Fruit fly (Drosophila melanogaster) whole organism, embryonic: Measurements from ENCODE around the gene Lcp65Ag2.

Experiments used
- Awh ChIP-seq: fragments of 200-800 bp; sonication (Bioruptor generic); IDR thresholded peaks from 2 replicates; pipeline ENCODE4, ENCODE4 v1.3.6; 2022; ENCODE audit warnings: missing biosample characterization, missing genetic modification characterization
- B-H2 ChIP-seq: fragments of 200-800 bp; sonication (Bioruptor generic); optimal IDR thresholded peaks from 2 replicates; lab custom pipeline; 2018; ENCODE audit warnings: missing biosample characterization, mild to moderate bottlenecking, missing genetic modification characterization
- CG11723 ChIP-seq: fragments of 200-800 bp; sonication (Bioruptor generic); optimal IDR thresholded peaks from 2 replicates; lab custom pipeline; 2017; ENCODE audit warnings: missing biosample characterization, mild to moderate bottlenecking, missing genetic modification characterization
- CG13424 ChIP-seq: fragments of 200-800 bp; sonication (Bioruptor generic); optimal IDR thresholded peaks from 2 replicates; lab custom pipeline; 2019; ENCODE audit warnings: missing biosample characterization, mild to moderate bottlenecking, missing genetic modification characterization, moderate library complexity
- CG14441 ChIP-seq: fragments of 200-800 bp; sonication (Bioruptor generic); IDR thresholded peaks from 2 replicates; pipeline ENCODE4 v1.3.6; 2022; ENCODE audit warnings: missing biosample characterization, missing genetic modification characterization
- CG1602 ChIP-seq: fragments of 200-800 bp; sonication (Bioruptor generic); optimal IDR thresholded peaks from 3 replicates; lab custom pipeline; 2016; ENCODE audit warnings: missing biosample characterization, missing genetic modification characterization
- CG17328 ChIP-seq: fragments of 200-800 bp; sonication (Bioruptor generic); IDR thresholded peaks from 2 replicates; pipeline ENCODE4 v1.3.6; 2022; ENCODE audit warnings: missing biosample characterization, missing genetic modification characterization
- CG17829 ChIP-seq: fragments of 200-800 bp; optimal IDR thresholded peaks from 2 replicates; lab custom pipeline; 2019; ENCODE audit warnings: missing biosample characterization, mild to moderate bottlenecking, missing genetic modification characterization, moderate library complexity
- CG32772 ChIP-seq: fragments of 200-800 bp; sonication (Bioruptor generic); IDR thresholded peaks from 2 replicates; pipeline ENCODE4 v1.3.6; 2022; ENCODE audit warnings: missing biosample characterization, missing genetic modification characterization
- CG42726 ChIP-seq: fragments of 200-800 bp; sonication (Bioruptor generic); IDR thresholded peaks from 2 replicates; pipeline ENCODE4 v1.3.6; 2022; ENCODE audit warnings: missing biosample characterization, missing genetic modification characterization; ENCODE audit not compliant: partially characterized antibody
- CG43689 ChIP-seq: fragments of 200-800 bp; sonication (Bioruptor generic); IDR thresholded peaks from 2 replicates; pipeline ENCODE4 v1.3.6; 2022; ENCODE audit warnings: missing biosample characterization, missing genetic modification characterization
- CG6813 ChIP-seq: fragments of 200-800 bp; sonication (Bioruptor generic); optimal IDR thresholded peaks from 2 replicates; lab custom pipeline; 2017; ENCODE audit warnings: missing biosample characterization, missing genetic modification characterization, mild to moderate bottlenecking, moderate library complexity, missing genetic modification reagents
- CG7987 ChIP-seq: fragments of 200-800 bp; sonication (Bioruptor generic); optimal IDR thresholded peaks from 2 replicates; lab custom pipeline; 2018; ENCODE audit warnings: missing biosample characterization, mild to moderate bottlenecking, missing genetic modification characterization, moderate library complexity
- CG9215 ChIP-seq: fragments of 200-800 bp; sonication (Bioruptor generic); IDR thresholded peaks from 2 replicates; pipeline ENCODE4 v1.3.6; 2022; ENCODE audit warnings: missing biosample characterization, missing genetic modification characterization
- Deaf1 ChIP-seq: fragments of 200-800 bp; optimal IDR thresholded peaks from 3 replicates; lab custom pipeline; 2019; ENCODE audit warnings: missing biosample characterization, mild to moderate bottlenecking, missing genetic modification characterization, moderate library complexity
- Dfd ChIP-seq, 2 experiments: fragments of >200 bp; optimal IDR thresholded peaks; 2 replicates each; lab custom pipeline; 2017; ENCODE audit warnings: missing biosample characterization in 2 of 2, missing genetic modification characterization in 2 of 2
- Elba2 ChIP-seq: fragments of 200-800 bp; sonication (Bioruptor generic); optimal IDR thresholded peaks from 3 replicates; lab custom pipeline; 2016; ENCODE audit warnings: missing biosample characterization, missing genetic modification characterization
- HLH3B ChIP-seq: fragments of 200-800 bp; sonication (Bioruptor generic); IDR thresholded peaks from 2 replicates; pipeline ENCODE4 v1.3.6; 2022; ENCODE audit warnings: missing biosample characterization, missing genetic modification characterization
- Hmr ChIP-seq: fragments of 200-800 bp; sonication (Bioruptor generic); optimal IDR thresholded peaks from 3 replicates; lab custom pipeline; 2017; ENCODE audit warnings: mild to moderate bottlenecking, missing biosample characterization, missing genetic modification reagents, missing genetic modification characterization
- Hr3 ChIP-seq: fragments of 200-800 bp; sonication (Bioruptor generic); optimal IDR thresholded peaks from 3 replicates; lab custom pipeline; 2016; ENCODE audit warnings: missing biosample characterization, missing genetic modification characterization
- Hr51 ChIP-seq, 2 experiments: fragments of 200-800 bp; sonication (Bioruptor generic); optimal IDR thresholded peaks; 2 replicates in 1 of 2; 3 replicates in 1 of 2; lab custom pipeline; 2016 to 2018; ENCODE audit warnings: missing biosample characterization in 2 of 2, missing genetic modification characterization in 2 of 2, mild to moderate bottlenecking in 1 of 2, moderate library complexity in 1 of 2
- MBD-R2 ChIP-seq: fragments of 200-800 bp; sonication (Bioruptor generic); IDR thresholded peaks from 2 replicates; pipeline ENCODE4 v1.3.6; 2022; ENCODE audit warnings: missing biosample characterization, missing genetic modification characterization
- Max ChIP-seq: fragments of 200-800 bp; sonication (Bioruptor generic); optimal IDR thresholded peaks from 2 replicates; lab custom pipeline; 2016; ENCODE audit warnings: missing biosample characterization, mild to moderate bottlenecking, missing genetic modification characterization
- Mrtf ChIP-seq: fragments of 200-800 bp; sonication (Bioruptor generic); IDR thresholded peaks from 3 replicates; pipeline ENCODE4 v1.3.6; 2022; ENCODE audit warnings: missing biosample characterization, missing genetic modification characterization
- Myb ChIP-seq: fragments of 200-800 bp; sonication (Bioruptor generic); optimal IDR thresholded peaks from 2 replicates; lab custom pipeline; 2016; ENCODE audit warnings: missing biosample characterization, missing genetic modification characterization
- NC2α ChIP-seq: fragments of 200-800 bp; sonication (Bioruptor generic); optimal IDR thresholded peaks from 2 replicates; lab custom pipeline; 2016; ENCODE audit warnings: missing biosample characterization, missing genetic modification characterization
- Oli ChIP-seq: fragments of 200-800 bp; sonication (Bioruptor generic); optimal IDR thresholded peaks from 2 replicates; lab custom pipeline; 2018; ENCODE audit warnings: missing biosample characterization, mild to moderate bottlenecking, missing genetic modification characterization, moderate library complexity
- Sox100B ChIP-seq: fragments of 200-800 bp; sonication (Bioruptor generic); optimal IDR thresholded peaks from 3 replicates; lab custom pipeline; 2018; ENCODE audit warnings: missing biosample characterization, mild to moderate bottlenecking, missing genetic modification characterization
- Ssrp ChIP-seq: fragments of 200-800 bp; sonication (Bioruptor generic); optimal IDR thresholded peaks from 2 replicates; lab custom pipeline; 2018; ENCODE audit warnings: missing biosample characterization, mild to moderate bottlenecking, missing genetic modification characterization, moderate library complexity
- Vsx1 ChIP-seq: fragments of 200-800 bp; sonication (Bioruptor generic); optimal IDR thresholded peaks from 2 replicates; lab custom pipeline; 2017; ENCODE audit warnings: missing biosample characterization, mild to moderate bottlenecking, missing genetic modification characterization, missing genetic modification reagents
- caup ChIP-seq: fragments of 200-800 bp; sonication (Bioruptor generic); optimal IDR thresholded peaks from 3 replicates; lab custom pipeline; 2017; ENCODE audit warnings: missing biosample characterization, mild to moderate bottlenecking, missing genetic modification characterization, moderate library complexity; ENCODE audit not compliant: severe bottlenecking
- chif ChIP-seq, 2 experiments: fragments of 200-800 bp; sonication (Bioruptor generic); optimal IDR thresholded peaks; 3 replicates each; lab custom pipeline; 2016; ENCODE audit warnings: missing biosample characterization in 2 of 2, missing genetic modification characterization in 2 of 2
- dmrt99B ChIP-seq: fragments of 200-800 bp; sonication (Bioruptor generic); optimal IDR thresholded peaks from 2 replicates; lab custom pipeline; 2018; ENCODE audit warnings: missing biosample characterization, mild to moderate bottlenecking, missing genetic modification characterization, moderate library complexity
- dpn ChIP-seq, 2 experiments: fragments of 200-800 bp; sonication (Bioruptor generic); optimal IDR thresholded peaks; 3 replicates each; lab custom pipeline; 2016; ENCODE audit warnings: missing biosample characterization in 2 of 2, missing genetic modification characterization in 2 of 2
- dysf ChIP-seq: fragments of 200-800 bp; sonication (Bioruptor generic); IDR thresholded peaks from 3 replicates; pipeline ENCODE4 v1.3.6; 2022; ENCODE audit warnings: missing biosample characterization, missing genetic modification characterization
- fd3F ChIP-seq: fragments of 200-800 bp; sonication (Bioruptor generic); optimal IDR thresholded peaks from 2 replicates; lab custom pipeline; 2018; ENCODE audit warnings: missing biosample characterization, mild to moderate bottlenecking, missing genetic modification characterization, moderate library complexity
- fd96Cb ChIP-seq: fragments of 200-800 bp; sonication (Bioruptor generic); optimal IDR thresholded peaks from 2 replicates; lab custom pipeline; 2018; ENCODE audit warnings: missing biosample characterization, mild to moderate bottlenecking, missing genetic modification characterization, moderate library complexity
- her ChIP-seq: fragments of 200-800 bp; sonication (Bioruptor generic); optimal IDR thresholded peaks from 2 replicates; lab custom pipeline; 2016; ENCODE audit warnings: missing biosample characterization, missing genetic modification characterization
- hkb ChIP-seq, 2 experiments: fragments of 200-800 bp in 1 of 2; fragments of >200 bp in 1 of 2; sonication (Bioruptor generic) in 1 of 2; IDR thresholded peaks in 1 of 2; optimal IDR thresholded peaks in 1 of 2; 2 replicates each; pipeline versions ENCODE4 v1.3.6 to Lab custom; 2017 to 2022; ENCODE audit warnings: missing biosample characterization in 1 of 2, missing genetic modification characterization in 1 of 2
- maf-S ChIP-seq: fragments of 200-800 bp; sonication (Bioruptor generic); optimal IDR thresholded peaks from 2 replicates; lab custom pipeline; 2016; ENCODE audit warnings: missing biosample characterization, missing genetic modification characterization
- psq ChIP-seq: fragments of 200-800 bp; sonication (Bioruptor generic); optimal IDR thresholded peaks from 2 replicates; lab custom pipeline; 2017; ENCODE audit warnings: missing biosample characterization, missing genetic modification characterization
- scrt ChIP-seq: fragments of 200-800 bp; sonication (Bioruptor generic); optimal IDR thresholded peaks from 2 replicates; lab custom pipeline; 2018; ENCODE audit warnings: missing biosample characterization, mild to moderate bottlenecking, missing genetic modification characterization, moderate library complexity
- sd ChIP-seq: fragments of 200-800 bp; sonication (Bioruptor generic); optimal IDR thresholded peaks from 3 replicates; lab custom pipeline; 2018; ENCODE audit warnings: missing biosample characterization, mild to moderate bottlenecking, missing genetic modification characterization, moderate library complexity
- sens ChIP-seq: fragments of 200-800 bp; sonication (Bioruptor generic); peaks from one replicate; lab custom pipeline; 2016; ENCODE audit warnings: missing biosample characterization, missing genetic modification characterization
- sisA ChIP-seq: fragments of 200-800 bp; sonication (Bioruptor generic); IDR thresholded peaks from 2 replicates; pipeline ENCODE4 v1.3.6; 2022; ENCODE audit warnings: missing biosample characterization, missing genetic modification characterization
- tin ChIP-seq: fragments of 200-800 bp; sonication (Bioruptor generic); optimal IDR thresholded peaks from 3 replicates; lab custom pipeline; 2016; ENCODE audit warnings: missing biosample characterization, missing genetic modification characterization
- tll ChIP-seq, 2 experiments: fragments of 200-800 bp in 1 of 2; fragments of >200 bp in 1 of 2; sonication (Bioruptor generic) in 1 of 2; optimal IDR thresholded peaks; 2 replicates each; lab custom pipeline; 2017 to 2019; ENCODE audit warnings: missing biosample characterization in 2 of 2, missing genetic modification characterization in 2 of 2, mild to moderate bottlenecking in 1 of 2, moderate library complexity in 1 of 2
- tup ChIP-seq: fragments of 200-800 bp; sonication (Bioruptor generic); optimal IDR thresholded peaks from 2 replicates; lab custom pipeline; 2016; ENCODE audit warnings: missing biosample characterization, mild to moderate bottlenecking, missing genetic modification characterization, moderate library complexity

Lcp65Ag2 gene

DNA sequence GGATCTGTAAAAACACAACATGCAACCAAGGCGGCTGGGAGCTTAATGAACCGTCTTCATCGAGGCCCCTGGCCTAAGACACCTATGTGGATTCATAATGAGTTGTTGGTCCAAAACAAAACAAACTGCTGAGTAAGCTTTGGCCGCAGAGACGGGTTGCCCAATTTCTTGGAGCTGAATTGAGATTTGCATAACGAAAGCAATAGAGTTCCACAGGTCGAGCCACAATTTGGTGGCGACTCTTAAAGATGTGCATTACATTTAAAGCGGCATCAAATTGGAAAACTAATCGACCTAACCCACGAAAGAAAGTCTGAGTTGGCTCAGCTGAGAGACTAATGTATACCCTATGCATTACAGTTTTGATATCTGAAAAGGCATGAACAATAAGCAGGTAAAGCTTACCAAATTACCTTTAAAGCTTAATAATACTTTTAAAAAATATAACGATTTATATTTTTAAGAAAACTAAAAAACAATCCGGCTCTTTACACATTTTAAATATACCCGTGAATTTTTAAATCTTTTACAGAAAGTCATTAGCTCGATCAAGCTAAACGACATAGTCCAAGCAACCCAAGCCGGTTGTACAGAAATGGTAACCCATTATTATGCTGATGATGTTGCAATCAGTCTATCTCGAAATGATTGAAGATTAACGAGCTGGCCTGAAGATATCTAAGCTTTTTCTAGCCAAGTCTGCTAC, 24.1 kb upstream of the Lcp65Ag2 start, which contains the start of gene CG13297 (continued):
- peak; percentile 26 for TF ChIP-seq scrt (GFP tag; lab: Kevin White, UChicago)
- no peak for TF ChIP-seq MBD-R2 (GFP tag; lab: Robert Waterston, UW)
- TF ChIP-seq CG17328 = no peak
- no peak for TF ChIP-seq CG43689
- TF ChIP-seq HLH3B (GFP tag; lab: Robert Waterston, UW) = peak; percentile 62
- TF ChIP-seq CG17829 (tag; lab: Kevin White, UChicago) = peak; percentile 61
- no peak for TF ChIP-seq CG42726 (GFP tag; lab: Robert Waterston, UW)
- TF ChIP-seq Awh (GFP tag; lab: Robert Waterston, UW) = 0 out of 2 replicates have a peak, but pooled peaks have one; percentile 40
- peak; percentile 13 for TF ChIP-seq CG1602 (GFP tag; lab: Kevin White, UChicago)
- TF ChIP-seq Sox100B (GFP tag; lab: Kevin White, UChicago) = peak; percentile 84
- TF ChIP-seq CG13424 (tag; lab: Kevin White, UChicago) = peak; percentile 76
- peak; percentile 71 for TF ChIP-seq fd96Cb (tag; lab: Kevin White, UChicago)
- no peak for TF ChIP-seq Myb
- TF ChIP-seq CG11723 = peak; percentile 25
- peak; percentile 12 for TF ChIP-seq fd3F (GFP tag; lab: Kevin White, UChicago)
- TF ChIP-seq CG32772 (GFP tag; lab: Robert Waterston, UW) = 0 out of 2 replicates have a peak, but pooled peaks have one; percentile 14
- no peak for TF ChIP-seq caup (GFP tag; lab: Kevin White, UChicago)
- peak; percentile 76 for TF ChIP-seq sens
- TF ChIP-seq CG7987 = no peak
- TF ChIP-seq Hmr (GFP tag; lab: Kevin White, UChicago) = peak; percentile 6
- no peak for TF ChIP-seq B-H2 (GFP tag; lab: Kevin White, UChicago)
- no peak for TF ChIP-seq tup
- TF ChIP-seq Vsx1 (GFP tag; lab: Kevin White, UChicago) = peak; percentile 46
- TF ChIP-seq Mrtf (GFP tag; lab: Robert Waterston, UW) = no peak
- peak; percentile 76 for TF ChIP-seq Oli (tag; lab: Kevin White, UChicago)
- peak; percentile 19 for TF ChIP-seq Max (GFP tag; lab: Kevin White, UChicago)
- peak; percentile 57; the same call in 2 of the 3 replicates for TF ChIP-seq dysf
- TF ChIP-seq dpn (GFP tag; optimal IDR thresholded peaks at IDR 0.05; lab: Kevin White, UChicago) = peak in 1 of 2 experiments; percentile 10
- peak; percentile 55 for TF ChIP-seq sisA (GFP tag; lab: Robert Waterston, UW)
- peak; percentile 17 for TF ChIP-seq CG6813 (GFP tag; lab: Kevin White, UChicago)
- peak; percentile 88 for TF ChIP-seq dmrt99B (tag; lab: Kevin White, UChicago)
- TF ChIP-seq CG14441 = peak; percentile 60
- no peak for TF ChIP-seq Dfd (GFP tag; optimal IDR thresholded peaks at IDR 0.05; lab: Kevin White, UChicago)
- peak; percentile 6 for TF ChIP-seq tin (GFP tag; lab: Kevin White, UChicago)
- TF ChIP-seq chif (GFP tag; optimal IDR thresholded peaks at IDR 0.05; lab: Kevin White, UChicago) = peak in 1 of 2 experiments; percentile 8
- no peak for TF ChIP-seq NC2α (GFP tag; lab: Kevin White, UChicago)
- TF ChIP-seq hkb (optimal IDR thresholded peaks at IDR 0.05; lab: Kevin White, UChicago) = no peak
- peak; percentile 65; the same call in 1 of the 2 replicates for TF ChIP-seq hkb (GFP tag; IDR thresholded peaks at IDR 0.05; lab: Robert Waterston, UW)
- TF ChIP-seq Elba2 (GFP tag; lab: Kevin White, UChicago) = no peak
- TF ChIP-seq maf-S (GFP tag; lab: Kevin White, UChicago) = no peak
- TF ChIP-seq sd (tag; lab: Kevin White, UChicago) = peak; percentile 5
- no peak for TF ChIP-seq tll (GFP tag; optimal IDR thresholded peaks at IDR 0.05; lab: Kevin White, UChicago)
- TF ChIP-seq Ssrp (tag; lab: Kevin White, UChicago) = peak; percentile 68
- TF ChIP-seq Deaf1 (tag; lab: Kevin White, UChicago) = peak; percentile 22
- 0 out of 2 replicates have a peak, but pooled peaks have one; percentile 8 for TF ChIP-seq CG9215 (GFP tag; lab: Robert Waterston, UW)
- no peak for TF ChIP-seq psq
- peak; percentile 10 for TF ChIP-seq Hr3 (GFP tag; lab: Kevin White, UChicago)
- TF ChIP-seq her (GFP tag; lab: Kevin White, UChicago) = no peak
- peak in 1 of 2 experiments; percentile 84 for TF ChIP-seq Hr51 (GFP tag; optimal IDR thresholded peaks at IDR 0.05; lab: Kevin White, UChicago)
